Worm (Caenorhabditis elegans): Measurements from ENCODE around the gene T13F2.4.
"Not testable (repeated sequence)": the region's sequence is repeated elsewhere in the genome, so short reads cannot be mapped to it uniquely, and the experiment has no call there.

Gene T13F2.4

ce11 chrIV:9837349-9837748 is 47.8 kb downstream of the T13F2.4 start, which contains the start of gene msp-10:
Gene msp-10 (plus strand): TSS chrIV:9837649.
- not testable (repeated sequence) for TF ChIP-seq nhr-12 (tag; optimal IDR thresholded peaks at IDR 0.05); ces-1 (GFP tag; optimal IDR thresholded peaks at IDR 0.05); nhr-11 (tag; optimal IDR thresholded peaks at IDR 0.05)

ce11 chrIV:9840984-9841590 is 51.5 kb downstream of the T13F2.4 start, which contains the start of the genes kin-24 and msp-56:
Gene kin-24 (minus strand): TSS chrIV:9841084.
Gene msp-56 (plus strand): TSS chrIV:9841540.
- no peak for TF ChIP-seq ces-1 (GFP tag; optimal IDR thresholded peaks at IDR 0.05)
- no peak for TF ChIP-seq nhr-20 (tag; optimal IDR thresholded peaks at IDR 0.05)
- no peak for TF ChIP-seq egl-13 (tag; optimal IDR thresholded peaks at IDR 0.05)
- no peak for TF ChIP-seq ceh-88 (GFP tag; IDR thresholded peaks at IDR 0.05)
- TF ChIP-seq rnt-1 (tag; optimal IDR thresholded peaks at IDR 0.05) = no peak
- no peak for TF ChIP-seq C04F5.9 (tag; optimal IDR thresholded peaks at IDR 0.05)
